Fruit fly (Drosophila melanogaster): ENCODE data around the gene Dci.
A peak's percentile ranks its signal among the peaks of the same experiment; 100 is the strongest.

The Dci gene

DNA sequence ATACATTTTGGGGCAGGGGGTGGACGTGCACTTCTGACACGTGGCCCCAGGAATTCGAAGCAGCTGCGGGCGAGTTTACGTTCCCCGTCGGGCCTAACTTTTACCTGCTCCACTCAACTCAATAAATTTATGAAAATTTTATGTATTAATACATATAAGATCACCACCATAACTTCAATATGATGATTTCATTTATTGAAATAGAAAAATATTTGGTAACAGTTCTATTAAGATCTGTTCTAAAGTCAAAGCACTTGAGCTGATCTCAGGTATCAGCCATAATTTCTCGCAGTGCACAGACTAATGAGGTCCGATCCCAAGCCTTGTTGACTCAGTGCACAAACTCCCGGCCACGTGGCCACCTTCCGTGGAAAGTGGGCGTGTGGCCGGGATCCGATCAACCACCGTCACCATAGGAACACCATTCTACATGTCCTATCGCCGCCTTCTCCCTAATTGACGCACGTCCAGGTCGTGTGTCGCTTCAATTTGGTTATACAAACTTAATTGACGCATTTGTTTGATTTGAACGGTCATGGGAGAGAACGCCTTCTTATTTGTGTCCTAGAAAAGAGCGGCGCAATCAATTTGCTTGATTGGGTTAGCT is 41.0 kb upstream of the Dci start (continued):
- peak; percentile 44 for TF ChIP-seq zfh1 (GFP tag; IDR thresholded peaks at IDR 0.05)
- TF ChIP-seq CG10321 (GFP tag; IDR thresholded peaks at IDR 0.05): no peak
- 0 out of 3 replicates have a peak, but pooled peaks have one; percentile 12 for TF ChIP-seq H15 (GFP tag; IDR thresholded peaks at IDR 0.05)
- TF ChIP-seq bowl (GFP tag; IDR thresholded peaks at IDR 0.05): no peak
- TF ChIP-seq gsb-n (tag; optimal IDR thresholded peaks at IDR 0.05): peak; percentile 23
- no peak for TF ChIP-seq nau (GFP tag; optimal IDR thresholded peaks at IDR 0.05)
- no peak for TF ChIP-seq Pdp1 (GFP tag; optimal IDR thresholded peaks at IDR 0.05)
- no peak for TF ChIP-seq Nf-YA (GFP tag; IDR thresholded peaks at IDR 0.05)
- TF ChIP-seq nom (GFP tag; optimal IDR thresholded peaks at IDR 0.05): no peak
- TF ChIP-seq hth (optimal IDR thresholded peaks at IDR 0.05): no peak
- no peak for TF ChIP-seq amos (GFP tag; IDR thresholded peaks at IDR 0.05; ENCODE audit: partially characterized antibody)
- no peak for TF ChIP-seq ranshi (GFP tag; IDR thresholded peaks at IDR 0.05)
- no peak for TF ChIP-seq CG14860 (GFP tag; IDR thresholded peaks at IDR 0.05; ENCODE audit: partially characterized antibody)
- TF ChIP-seq h (optimal IDR thresholded peaks at IDR 0.05): no peak
- TF ChIP-seq CG4854 (GFP tag; optimal IDR thresholded peaks at IDR 0.05): no peak
- no peak for TF ChIP-seq CG2875 (GFP tag; optimal IDR thresholded peaks at IDR 0.05)
- TF ChIP-seq Fer2 (tag; optimal IDR thresholded peaks at IDR 0.05): no peak
- TF ChIP-seq CG30431 (GFP tag; optimal IDR thresholded peaks at IDR 0.05): no peak
- TF ChIP-seq mam (GFP tag; optimal IDR thresholded peaks at IDR 0.05): no peak
- no peak for TF ChIP-seq CG15011 (GFP tag; optimal IDR thresholded peaks at IDR 0.05)
- no peak for TF ChIP-seq Kr (GFP tag; optimal IDR thresholded peaks at IDR 0.05)
- TF ChIP-seq CG8359 (GFP tag; optimal IDR thresholded peaks at IDR 0.05; ENCODE audit: borderline replicate concordance): no peak
- no peak for TF ChIP-seq CG15696 (tag; optimal IDR thresholded peaks at IDR 0.05)
- TF ChIP-seq Antp (GFP tag; optimal IDR thresholded peaks at IDR 0.05): no peak
- no peak for TF ChIP-seq slp2 (GFP tag; optimal IDR thresholded peaks at IDR 0.05)
- TF ChIP-seq lab (GFP tag; optimal IDR thresholded peaks at IDR 0.05): no peak
- no peak for TF ChIP-seq Gsc (GFP tag; IDR thresholded peaks at IDR 0.05)
- no peak for TF ChIP-seq MBD-R2 (GFP tag; IDR thresholded peaks at IDR 0.05)
- TF ChIP-seq tgo (GFP tag; IDR thresholded peaks at IDR 0.05): peak; percentile 18; the same call in 1 of the 3 replicates
- TF ChIP-seq CG10462 (GFP tag; optimal IDR thresholded peaks at IDR 0.05): no peak
- no peak for TF ChIP-seq inv (GFP tag; IDR thresholded peaks at IDR 0.05; ENCODE audit: partially characterized antibody)
- no peak for TF ChIP-seq abd-A (tag; optimal IDR thresholded peaks at IDR 0.05)
- no peak for TF ChIP-seq Dp (GFP tag; optimal IDR thresholded peaks at IDR 0.05)
- no peak for TF ChIP-seq Optix (GFP tag; IDR thresholded peaks at IDR 0.05)
- TF ChIP-seq CG10654 (GFP tag; optimal IDR thresholded peaks at IDR 0.05): no peak
- TF ChIP-seq CG17829 (tag; optimal IDR thresholded peaks at IDR 0.05): peak; percentile 44
- TF ChIP-seq CG10147 (GFP tag; optimal IDR thresholded peaks at IDR 0.05): no peak
- no peak for TF ChIP-seq HmgD (GFP tag; optimal IDR thresholded peaks at IDR 0.05)
- no peak for TF ChIP-seq sr (GFP tag; IDR thresholded peaks at IDR 0.05)
- TF ChIP-seq Rfx (GFP tag; IDR thresholded peaks at IDR 0.05): no peak
- no peak for TF ChIP-seq CG14667 (GFP tag; IDR thresholded peaks at IDR 0.05)
- TF ChIP-seq CG3726 (GFP tag; IDR thresholded peaks at IDR 0.05): no peak
- no peak for TF ChIP-seq CG8924 (tag; optimal IDR thresholded peaks at IDR 0.05)
- TF ChIP-seq slbo (GFP tag; IDR thresholded peaks at IDR 0.05): no peak
- TF ChIP-seq kni (GFP tag; optimal IDR thresholded peaks at IDR 0.05): no peak
- peak in 1 of 2 experiments; percentile 2 for TF ChIP-seq bsh (GFP tag; optimal IDR thresholded peaks at IDR 0.05)
- TF ChIP-seq dmrt11E (tag; optimal IDR thresholded peaks at IDR 0.05): peak; percentile 27
- TF ChIP-seq gsb (GFP tag; IDR thresholded peaks at IDR 0.05): no peak
- no peak for TF ChIP-seq CG1529 (GFP tag; optimal IDR thresholded peaks at IDR 0.05)
- no peak for TF ChIP-seq CG13424 (tag; optimal IDR thresholded peaks at IDR 0.05)
- no peak for TF ChIP-seq danr (GFP tag; IDR thresholded peaks at IDR 0.05)

Data from whole organism, embryonic.